Worm (Caenorhabditis elegans): ENCODE measurements around the gene nas-10.

The nas-10 gene

DNA sequence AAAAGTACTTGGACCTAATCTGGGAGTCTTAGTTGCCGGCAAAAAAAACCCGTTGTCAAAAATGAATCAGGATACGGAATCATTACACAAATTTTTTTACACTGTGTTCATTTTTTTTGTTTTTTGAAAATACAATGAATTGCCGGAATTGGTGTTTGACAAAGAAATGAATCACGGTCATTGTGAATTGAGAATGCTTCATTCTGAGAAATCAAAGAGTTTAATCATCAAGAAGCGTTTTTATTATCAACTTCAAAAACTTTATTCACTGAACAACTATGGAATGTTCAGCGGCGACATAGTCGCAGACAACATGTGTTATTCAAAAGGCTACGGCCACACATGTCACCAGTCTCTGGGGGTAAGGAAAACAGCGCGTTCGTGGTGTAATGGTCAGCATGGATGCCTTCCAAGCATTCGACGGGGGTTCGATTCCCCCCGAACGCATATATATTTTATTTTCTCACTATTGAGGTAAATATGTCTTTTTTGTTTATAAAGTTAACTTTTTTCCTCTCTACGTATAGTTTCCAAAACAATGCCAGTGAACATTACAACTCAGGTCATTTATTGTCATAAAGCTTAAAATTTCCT is at the start of gene nas-10:
Gene nas-10 (minus strand): TSS at position 51 of the 594 bp plus-strand sequence.
- TF ChIP-seq dao-5 (tag; optimal IDR thresholded peaks at IDR 0.05) (peak; percentile 72), him-1 (tag; optimal IDR thresholded peaks at IDR 0.05) (peak; percentile 81), W03F9.2 (tag; optimal IDR thresholded peaks at IDR 0.05) (no peak)

DNA sequence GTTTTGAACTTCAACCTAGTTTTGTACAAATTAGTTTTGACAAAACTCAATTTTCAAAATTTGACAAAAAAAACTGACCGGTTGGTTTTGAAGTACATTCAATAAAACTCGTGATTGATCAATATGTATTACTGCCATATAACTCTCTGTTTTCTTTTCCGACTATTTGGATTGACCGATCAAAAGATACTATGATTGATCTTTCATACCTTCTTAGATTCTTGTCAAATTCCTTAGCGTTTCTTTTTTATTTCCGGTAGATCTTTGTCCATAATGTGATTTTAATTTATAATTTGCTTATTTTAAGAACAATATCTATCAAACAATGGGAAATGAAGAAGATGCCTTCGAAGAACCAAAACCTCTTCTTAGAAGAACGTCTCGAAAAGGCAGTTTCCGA is 49.0 kb upstream of the nas-10 start, which contains the start of gene F58A3.3:
Gene F58A3.3 (plus strand): TSS at position 301 of the 400 bp plus-strand sequence.
- TF ChIP-seq W03F9.2 (tag; optimal IDR thresholded peaks at IDR 0.05) (no peak), dao-5 (tag; optimal IDR thresholded peaks at IDR 0.05) (no peak), him-1 (tag; optimal IDR thresholded peaks at IDR 0.05) (no peak)

DNA sequence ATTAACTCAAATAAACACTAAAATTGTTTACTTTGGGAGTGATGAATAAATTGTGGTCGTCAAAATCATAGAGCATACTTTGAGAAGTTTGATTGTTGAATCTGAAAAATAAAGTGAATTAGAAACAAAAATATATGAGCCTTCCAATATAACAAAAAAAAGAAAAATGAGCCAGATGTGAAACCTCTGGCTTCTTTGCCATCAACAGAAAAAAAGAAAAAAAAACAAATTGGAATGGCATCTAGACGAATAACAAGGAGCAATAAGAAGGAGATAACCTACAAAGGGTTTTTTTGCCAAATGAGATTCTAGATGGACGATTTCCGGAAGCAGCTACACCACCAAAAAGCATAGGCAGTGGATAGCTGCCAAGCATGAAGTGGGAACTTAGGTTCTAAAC is 47.3 kb upstream of the nas-10 start, which contains the start of gene F58A3.4:
Gene F58A3.4 (minus strand): TSS at position 101 of the 400 bp plus-strand sequence.
- no peak for TF ChIP-seq dao-5 (tag; optimal IDR thresholded peaks at IDR 0.05)
- no peak for TF ChIP-seq W03F9.2 (tag; optimal IDR thresholded peaks at IDR 0.05)
- TF ChIP-seq him-1 (tag; optimal IDR thresholded peaks at IDR 0.05), result no peak

DNA sequence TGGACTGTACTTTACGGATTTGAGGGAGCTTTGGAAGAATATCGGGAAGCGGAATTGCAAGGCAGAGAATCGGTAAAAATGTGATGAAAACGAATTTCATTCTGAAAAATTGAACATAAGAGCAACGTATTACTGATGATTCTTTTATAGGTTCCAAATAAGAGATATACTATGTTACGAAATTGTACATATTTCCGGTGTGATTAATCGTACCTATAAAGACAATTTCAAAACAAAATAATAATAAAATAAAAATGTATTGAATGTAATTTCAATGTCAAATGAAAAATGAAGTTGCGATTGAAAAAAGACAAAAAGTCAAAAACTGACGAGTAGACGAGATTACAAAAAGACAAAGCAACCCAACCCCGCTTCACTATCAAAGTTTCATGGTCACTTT is 45.7 kb upstream of the nas-10 start, which contains the start of gene ttr-31:
Gene ttr-31 (minus strand): TSS at position 101 of the 400 bp plus-strand sequence.
- no peak for TF ChIP-seq W03F9.2 (tag; optimal IDR thresholded peaks at IDR 0.05)
- no peak for TF ChIP-seq him-1 (tag; optimal IDR thresholded peaks at IDR 0.05)
- TF ChIP-seq dao-5 (tag; optimal IDR thresholded peaks at IDR 0.05), result no peak

DNA sequence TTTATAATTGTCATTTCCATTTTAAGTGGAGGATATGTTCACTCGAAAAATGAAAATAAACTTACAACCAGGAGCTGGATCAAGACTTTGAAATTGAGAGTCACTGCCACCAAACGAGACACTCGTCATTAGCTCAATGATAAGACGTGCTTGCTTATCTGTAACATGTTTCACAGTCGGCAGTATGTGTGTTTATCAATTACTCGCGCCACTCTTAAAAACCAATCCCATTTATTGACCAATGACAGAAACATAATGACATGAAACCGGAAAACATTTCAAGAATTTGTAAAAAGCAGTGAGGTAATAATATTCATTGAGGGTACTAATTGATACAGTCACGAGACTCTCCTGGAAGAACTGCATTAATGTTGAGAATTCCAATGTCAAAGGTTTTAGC is 44.7 kb upstream of the nas-10 start, which contains the start of gene del-5:
Gene del-5 (minus strand): TSS at position 130 of the 400 bp plus-strand sequence.
- no peak for TF ChIP-seq dao-5 (tag; optimal IDR thresholded peaks at IDR 0.05)
- no peak for TF ChIP-seq W03F9.2 (tag; optimal IDR thresholded peaks at IDR 0.05)
- TF ChIP-seq him-1 (tag; optimal IDR thresholded peaks at IDR 0.05), result no peak

DNA sequence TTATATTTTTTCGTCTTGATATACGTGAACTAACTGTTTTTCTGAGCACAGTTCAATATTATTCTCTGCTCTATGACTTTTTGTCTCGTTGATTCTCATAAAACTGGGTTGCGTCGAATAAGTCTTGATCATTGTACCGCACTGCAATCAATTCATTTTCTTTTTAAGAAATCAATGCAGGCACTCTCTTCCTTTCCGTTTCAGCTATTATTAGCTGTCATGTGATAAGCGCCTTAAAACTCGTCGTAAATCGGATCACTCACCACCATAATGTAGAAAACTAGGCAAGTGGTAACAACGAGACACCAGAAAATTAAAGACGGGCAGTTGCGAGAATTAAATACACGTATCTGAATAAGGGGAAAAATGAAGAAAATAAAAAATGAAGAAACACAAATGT is 44.1 kb upstream of the nas-10 start:
- no peak for TF ChIP-seq dao-5 (tag; optimal IDR thresholded peaks at IDR 0.05)
- no peak for TF ChIP-seq him-1 (tag; optimal IDR thresholded peaks at IDR 0.05)

DNA sequence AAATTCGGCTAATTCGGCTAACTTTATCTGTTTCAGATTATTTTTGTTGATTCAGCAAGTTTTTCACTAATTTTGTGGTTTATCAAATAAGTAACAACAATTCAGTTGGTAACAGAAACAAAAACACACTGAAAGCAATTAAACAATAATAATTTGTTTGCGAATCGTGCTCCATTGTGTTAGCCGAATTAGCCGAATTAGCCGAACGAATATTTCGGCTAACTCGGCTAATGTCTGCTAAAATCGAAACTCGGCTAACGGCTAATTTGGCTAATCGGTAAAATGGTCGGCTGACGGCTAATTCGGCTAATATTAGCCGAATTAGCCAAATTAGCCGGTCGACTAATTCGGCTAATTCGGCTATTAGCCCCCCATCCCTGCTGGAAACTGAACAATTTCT is 40.4 kb upstream of the nas-10 start:
- TF ChIP-seq dao-5 (tag; optimal IDR thresholded peaks at IDR 0.05) (no peak), him-1 (tag; optimal IDR thresholded peaks at IDR 0.05) (no peak), W03F9.2 (tag; optimal IDR thresholded peaks at IDR 0.05) (no peak)

DNA sequence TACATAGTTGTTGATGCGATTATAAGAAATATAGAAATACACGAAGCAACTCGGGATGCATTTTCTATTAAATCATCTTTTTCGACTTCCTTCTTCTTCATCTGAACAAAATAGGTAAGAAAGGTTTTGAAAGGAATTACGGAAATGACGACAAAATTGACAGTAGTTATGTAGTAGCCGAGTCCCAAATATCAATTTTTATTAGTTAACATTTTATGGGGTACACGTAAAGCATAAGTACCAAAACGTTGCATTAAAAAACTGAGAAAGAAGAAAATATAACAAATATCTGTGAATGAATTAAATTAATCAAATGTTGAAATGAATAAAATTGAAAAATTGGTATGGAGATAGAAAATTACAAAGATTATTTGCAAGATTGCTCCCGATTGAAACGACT is 38.4 kb upstream of the nas-10 start, which contains the start of gene col-177:
Gene col-177 (minus strand): TSS at position 101 of the 400 bp plus-strand sequence.
- no peak for TF ChIP-seq W03F9.2 (tag; optimal IDR thresholded peaks at IDR 0.05)
- no peak for TF ChIP-seq him-1 (tag; optimal IDR thresholded peaks at IDR 0.05)
- TF ChIP-seq dao-5 (tag; optimal IDR thresholded peaks at IDR 0.05), result no peak

DNA sequence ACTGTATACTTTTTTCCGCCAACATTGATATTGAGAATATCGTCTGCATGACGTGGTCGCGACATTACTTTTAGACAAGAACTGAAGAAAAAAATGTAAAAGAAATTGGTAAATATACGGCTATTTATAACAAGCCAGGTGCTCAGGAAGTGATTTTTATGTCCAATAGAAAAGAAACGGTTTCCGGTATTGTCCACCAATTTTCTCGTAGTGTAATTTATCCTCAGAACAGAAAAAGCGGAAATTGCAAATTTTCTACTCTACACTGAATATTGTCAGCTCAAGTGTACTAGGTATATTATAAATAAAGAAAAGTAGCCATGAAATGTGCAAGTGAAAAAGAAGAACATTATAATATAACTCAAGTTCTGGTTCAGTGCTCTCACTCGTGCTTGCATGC is 35.9 kb upstream of the nas-10 start, which contains the start of gene F59F3.6:
Gene F59F3.6 (minus strand): TSS at position 101 of the 400 bp plus-strand sequence.
- TF ChIP-seq dao-5 (tag; optimal IDR thresholded peaks at IDR 0.05) (no peak), him-1 (tag; optimal IDR thresholded peaks at IDR 0.05) (no peak), W03F9.2 (tag; optimal IDR thresholded peaks at IDR 0.05) (no peak)

DNA sequence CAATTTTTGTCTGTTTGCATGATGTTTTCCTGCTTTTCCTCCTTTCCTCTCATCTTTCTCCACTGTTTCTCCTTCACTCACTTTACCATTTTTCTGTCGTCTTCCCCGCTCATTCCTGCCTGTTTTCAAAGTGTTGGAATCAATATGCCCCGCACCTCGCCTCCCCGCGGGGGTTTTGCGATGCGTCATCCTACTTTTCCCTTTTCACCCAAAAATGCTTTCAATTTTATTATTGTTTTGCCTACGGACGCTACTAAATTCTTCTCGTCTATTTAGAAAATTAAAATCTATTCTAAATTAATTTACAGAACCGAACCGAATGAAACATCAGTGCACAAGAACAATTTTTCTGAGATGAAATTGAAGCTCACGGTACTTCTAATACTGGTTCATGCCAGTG is 28.9 kb upstream of the nas-10 start, which contains the start of gene ver-3:
Gene ver-3 (plus strand): TSS at position 301 of the 400 bp plus-strand sequence.
- TF ChIP-seq W03F9.2 (tag; optimal IDR thresholded peaks at IDR 0.05) (no peak), dao-5 (tag; optimal IDR thresholded peaks at IDR 0.05) (no peak), him-1 (tag; optimal IDR thresholded peaks at IDR 0.05) (no peak)

DNA sequence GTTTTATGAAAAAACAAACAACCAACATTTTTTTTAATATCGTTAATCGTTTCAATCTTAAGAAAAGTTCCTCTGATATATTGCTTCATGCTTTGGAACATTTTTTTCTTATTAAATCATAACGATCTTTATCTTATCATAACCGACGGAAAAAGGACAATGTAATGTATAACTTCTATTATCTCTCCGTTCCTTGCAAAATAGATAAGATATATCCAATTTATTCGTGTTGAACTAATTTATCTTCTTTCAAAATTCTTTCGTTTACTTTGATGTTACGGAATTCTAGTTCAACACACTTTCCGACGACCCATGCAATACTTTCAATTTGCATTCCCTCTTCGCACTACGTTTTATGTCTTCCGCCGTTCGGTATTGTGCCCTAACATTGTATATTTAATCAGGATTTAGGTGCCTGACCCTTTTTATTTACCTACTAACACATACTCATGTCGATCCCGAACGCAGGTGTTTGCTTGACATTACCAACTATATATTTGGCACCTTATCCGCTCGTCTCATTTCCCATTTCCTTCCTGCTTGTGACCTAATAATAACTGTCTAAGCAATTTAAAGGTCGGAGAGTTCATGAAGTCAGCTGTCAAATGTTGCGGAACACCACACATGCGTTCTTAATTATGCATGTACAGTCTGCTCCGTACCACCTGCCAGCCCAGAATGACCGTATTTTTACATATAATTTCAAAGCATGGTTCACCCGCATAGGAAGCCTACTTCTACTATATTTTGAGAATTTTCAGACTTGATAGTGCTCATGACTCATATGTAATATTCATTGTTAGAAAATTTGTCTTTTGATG is 28.3 kb upstream of the nas-10 start:
- no peak for TF ChIP-seq W03F9.2 (tag; optimal IDR thresholded peaks at IDR 0.05)
- TF ChIP-seq dao-5 (tag; optimal IDR thresholded peaks at IDR 0.05), result no peak
- TF ChIP-seq him-1 (tag; optimal IDR thresholded peaks at IDR 0.05), result no peak

DNA sequence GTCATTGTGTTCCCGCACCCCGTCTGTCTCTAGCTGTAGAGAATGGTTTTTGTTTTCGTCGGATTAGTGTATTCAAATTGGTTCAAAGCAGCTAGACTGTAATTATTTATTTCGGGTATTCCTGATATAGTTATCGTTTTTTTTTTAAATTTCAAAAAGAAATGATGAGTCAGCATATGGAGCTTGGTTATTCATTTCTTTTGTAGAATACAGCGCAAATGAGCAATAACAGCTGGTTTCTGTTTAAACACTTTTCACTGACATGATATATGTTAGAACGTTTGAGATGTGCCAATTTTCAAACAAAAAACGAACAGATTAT is 27.5 kb upstream of the nas-10 start:
- no peak for TF ChIP-seq W03F9.2 (tag; optimal IDR thresholded peaks at IDR 0.05)
- TF ChIP-seq dao-5 (tag; optimal IDR thresholded peaks at IDR 0.05), result no peak
- no peak for TF ChIP-seq him-1 (tag; optimal IDR thresholded peaks at IDR 0.05)

DNA sequence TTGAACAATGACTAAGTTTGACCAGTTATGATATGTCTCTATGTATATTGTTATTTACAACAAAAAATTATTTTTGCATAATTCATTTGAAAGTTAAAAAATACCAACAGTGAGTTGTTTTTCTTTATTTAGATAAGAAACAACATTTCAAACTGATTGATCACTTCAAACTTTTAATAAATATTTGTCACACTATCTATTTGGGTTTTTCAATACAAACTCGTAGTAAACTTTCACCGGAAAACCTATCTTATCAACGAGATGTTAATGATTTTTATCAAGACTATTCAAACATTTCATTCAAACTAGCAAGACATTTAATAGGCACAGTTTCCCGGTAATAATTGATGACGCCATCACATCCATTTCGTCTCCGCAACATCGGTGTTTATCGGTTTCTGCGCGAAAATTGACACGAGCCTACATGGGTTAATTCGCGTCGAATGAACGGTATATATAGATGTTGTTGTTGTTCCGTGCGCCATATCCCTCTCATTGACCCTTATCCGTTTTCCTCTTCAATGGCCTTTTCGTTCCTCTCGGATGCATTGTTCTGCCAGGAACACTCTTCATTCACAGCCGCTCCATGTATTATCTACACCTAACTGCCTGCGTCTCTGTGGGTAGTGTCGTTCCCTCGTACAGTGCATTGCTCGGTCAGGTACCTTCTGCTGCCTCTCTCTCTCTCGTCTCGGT is 27.0 kb upstream of the nas-10 start:
- TF ChIP-seq dao-5 (tag; optimal IDR thresholded peaks at IDR 0.05) (no peak), him-1 (tag; optimal IDR thresholded peaks at IDR 0.05) (no peak), W03F9.2 (tag; optimal IDR thresholded peaks at IDR 0.05) (no peak)

Data from whole organism, L4/young adult.